Fruit fly (Drosophila melanogaster) whole organism, prepupa: Measurements from ENCODE around the gene GramD1B.

Experiments
- Blimp-1 ChIP-seq: fragments of 200-800 bp; sonication (Bioruptor generic); optimal IDR thresholded peaks from 3 replicates; lab custom pipeline; 2017; ENCODE audit warnings: missing biosample characterization, missing genetic modification characterization, mild to moderate bottlenecking, moderate library complexity, missing genetic modification reagents
- CG10631 ChIP-seq: fragments of 200-800 bp; sonication (Bioruptor generic); optimal IDR thresholded peaks from 2 replicates; lab custom pipeline; 2016; ENCODE audit warnings: missing biosample characterization, missing genetic modification characterization
- CG11902 ChIP-seq: fragments of 200-800 bp; sonication (Bioruptor generic); optimal IDR thresholded peaks from 3 replicates; lab custom pipeline; 2016; ENCODE audit warnings: missing biosample characterization, missing genetic modification characterization
- CG15336 ChIP-seq: fragments of 200-800 bp; sonication (Bioruptor generic); IDR thresholded peaks from 2 replicates; pipeline ENCODE4 v1.3.6; 2022; ENCODE audit warnings: missing biosample characterization, missing genetic modification characterization
- CG1621 ChIP-seq: fragments of 200-800 bp; sonication (Bioruptor generic); optimal IDR thresholded peaks from 3 replicates; lab custom pipeline; 2018; ENCODE audit warnings: missing biosample characterization, mild to moderate bottlenecking, missing genetic modification characterization
- CG16779 ChIP-seq: fragments of 200-800 bp; sonication (Bioruptor generic); optimal IDR thresholded peaks from 3 replicates; lab custom pipeline; 2017; ENCODE audit warnings: missing biosample characterization, mild to moderate bottlenecking, missing genetic modification characterization
- CG31627 ChIP-seq: fragments of 200-800 bp; sonication (Bioruptor generic); optimal IDR thresholded peaks from 3 replicates; lab custom pipeline; 2016; ENCODE audit warnings: missing biosample characterization, missing genetic modification characterization
- CG3919 ChIP-seq: fragments of 200-800 bp; sonication (Bioruptor generic); optimal IDR thresholded peaks from 3 replicates; lab custom pipeline; 2016; ENCODE audit warnings: missing biosample characterization, missing genetic modification characterization
- CG4318 ChIP-seq: fragments of 200-800 bp; sonication (Bioruptor generic); optimal IDR thresholded peaks from 3 replicates; lab custom pipeline; 2017; ENCODE audit warnings: missing biosample characterization, mild to moderate bottlenecking, missing genetic modification characterization
- CG6792 ChIP-seq: fragments of 200-800 bp; sonication (Bioruptor generic); optimal IDR thresholded peaks from 3 replicates; lab custom pipeline; 2016; ENCODE audit warnings: missing biosample characterization, missing genetic modification characterization
- CG6854 ChIP-seq: fragments of 200-800 bp; sonication (Bioruptor generic); optimal IDR thresholded peaks from 2 replicates; lab custom pipeline; 2017; ENCODE audit warnings: missing biosample characterization, mild to moderate bottlenecking, missing genetic modification characterization
- CG7368 ChIP-seq: fragments of 200-800 bp; sonication (Bioruptor generic); optimal IDR thresholded peaks from 3 replicates; lab custom pipeline; 2016; ENCODE audit warnings: missing biosample characterization, missing genetic modification characterization
- CG8119 ChIP-seq: fragments of 200-800 bp; sonication (Bioruptor generic); IDR thresholded peaks from 3 replicates; pipeline ENCODE4 v1.3.6; 2022; ENCODE audit warnings: missing biosample characterization, missing genetic modification characterization
- CG8319 ChIP-seq: fragments of 200-800 bp; sonication (Bioruptor generic); optimal IDR thresholded peaks from 3 replicates; lab custom pipeline; 2016; ENCODE audit warnings: missing biosample characterization, missing genetic modification characterization
- CG8632 ChIP-seq: fragments of 200-800 bp; sonication (Bioruptor generic); optimal IDR thresholded peaks from 3 replicates; lab custom pipeline; 2016; ENCODE audit warnings: missing biosample characterization, missing genetic modification characterization
- CG9139 ChIP-seq: fragments of 200-800 bp; sonication (Bioruptor generic); optimal IDR thresholded peaks from 3 replicates; lab custom pipeline; 2017; ENCODE audit warnings: missing biosample characterization, mild to moderate bottlenecking, missing genetic modification characterization
- Eip75B ChIP-seq: fragments of 200-800 bp; sonication (Bioruptor generic); optimal IDR thresholded peaks from 3 replicates; lab custom pipeline; 2016; ENCODE audit warnings: missing biosample characterization, missing genetic modification characterization
- Eip78C ChIP-seq: fragments of 200-800 bp; sonication (Bioruptor generic); peaks from one replicate; lab custom pipeline; 2016; ENCODE audit warnings: missing biosample characterization, missing genetic modification characterization
- Eip93F ChIP-seq: fragments of 200-800 bp; sonication (Bioruptor generic); optimal IDR thresholded peaks from 2 replicates; lab custom pipeline; 2016; ENCODE audit warnings: missing biosample characterization, mild to moderate bottlenecking, missing genetic modification characterization
- Ets21C ChIP-seq: fragments of 200-800 bp; sonication (Bioruptor generic); optimal IDR thresholded peaks from 3 replicates; lab custom pipeline; 2016; ENCODE audit warnings: missing biosample characterization, missing genetic modification characterization
- Ets96B ChIP-seq: fragments of 200-800 bp; optimal IDR thresholded peaks from 2 replicates; lab custom pipeline; 2019; ENCODE audit warnings: missing biosample characterization, mild to moderate bottlenecking, missing genetic modification characterization, moderate library complexity
- Gug ChIP-seq: fragments of 200-800 bp; sonication (Bioruptor generic); IDR thresholded peaks from 2 replicates; pipeline ENCODE4 v1.3.6; 2022; ENCODE audit warnings: missing biosample characterization, missing genetic modification characterization
- Met ChIP-seq: fragments of 200-800 bp; sonication (Bioruptor generic); optimal IDR thresholded peaks from 3 replicates; lab custom pipeline; 2016; ENCODE audit warnings: missing biosample characterization, missing genetic modification characterization
- OdsH ChIP-seq: fragments of 200-800 bp; sonication (Bioruptor generic); optimal IDR thresholded peaks from 3 replicates; lab custom pipeline; 2016; ENCODE audit warnings: missing biosample characterization, missing genetic modification characterization
- Smox ChIP-seq: fragments of 200-800 bp; sonication (Bioruptor generic); optimal IDR thresholded peaks from 3 replicates; lab custom pipeline; 2016; ENCODE audit warnings: missing biosample characterization, missing genetic modification characterization
- Sox102F ChIP-seq: fragments of 200-800 bp; sonication (Bioruptor generic); optimal IDR thresholded peaks from 2 replicates; lab custom pipeline; 2016; ENCODE audit warnings: missing biosample characterization, mild to moderate bottlenecking, missing genetic modification characterization
- Sox15 ChIP-seq: fragments of 200-800 bp; sonication (Bioruptor generic); optimal IDR thresholded peaks from 3 replicates; lab custom pipeline; 2016; ENCODE audit warnings: missing biosample characterization, missing genetic modification characterization
- achi ChIP-seq: fragments of 200-800 bp; sonication (Bioruptor generic); optimal IDR thresholded peaks from 3 replicates; lab custom pipeline; 2016; ENCODE audit warnings: missing biosample characterization, missing genetic modification characterization
- acj6 ChIP-seq: fragments of 200-800 bp; sonication (Bioruptor generic); optimal IDR thresholded peaks from 3 replicates; lab custom pipeline; 2016; ENCODE audit warnings: missing biosample characterization, missing genetic modification characterization
- cyc ChIP-seq: fragments of 200-800 bp; sonication (Bioruptor generic); optimal IDR thresholded peaks from 3 replicates; lab custom pipeline; 2016; ENCODE audit warnings: missing biosample characterization, missing genetic modification characterization
- dac ChIP-seq: fragments of 200-800 bp; sonication (Bioruptor generic); optimal IDR thresholded peaks from 2 replicates; lab custom pipeline; 2017; ENCODE audit warnings: missing biosample characterization, mild to moderate bottlenecking, missing genetic modification characterization
- esn ChIP-seq: fragments of 200-800 bp; sonication (Bioruptor generic); optimal IDR thresholded peaks from 2 replicates; lab custom pipeline; 2016; ENCODE audit warnings: missing biosample characterization, mild to moderate bottlenecking, missing genetic modification characterization, moderate library complexity
- fd85E ChIP-seq: fragments of 200-800 bp; sonication (Bioruptor generic); optimal IDR thresholded peaks from 3 replicates; lab custom pipeline; 2016; ENCODE audit warnings: missing biosample characterization, missing genetic modification characterization
- fkh ChIP-seq: fragments of 200-800 bp; sonication (Bioruptor generic); optimal IDR thresholded peaks from 3 replicates; lab custom pipeline; 2017; ENCODE audit warnings: missing biosample characterization, mild to moderate bottlenecking, missing genetic modification characterization, moderate library complexity
- lz ChIP-seq: fragments of 200-800 bp; sonication (Bioruptor generic); optimal IDR thresholded peaks from 3 replicates; lab custom pipeline; 2016; ENCODE audit warnings: missing biosample characterization, missing genetic modification characterization
- pdm3 ChIP-seq: fragments of 200-800 bp; sonication (Bioruptor generic); optimal IDR thresholded peaks from 3 replicates; lab custom pipeline; 2016; ENCODE audit warnings: missing biosample characterization, missing genetic modification characterization
- salr ChIP-seq, 2 experiments: fragments of 200-800 bp; sonication (Bioruptor generic); optimal IDR thresholded peaks; 3 replicates each; lab custom pipeline; 2016 to 2018; ENCODE audit warnings: missing biosample characterization in 2 of 2, missing genetic modification characterization in 2 of 2, mild to moderate bottlenecking in 1 of 2
- spab ChIP-seq: fragments of 200-800 bp; sonication (Bioruptor generic); optimal IDR thresholded peaks from 2 replicates; lab custom pipeline; 2017; ENCODE audit warnings: missing biosample characterization, mild to moderate bottlenecking, missing genetic modification characterization, missing genetic modification reagents
- ss ChIP-seq, 2 experiments: fragments of 200-800 bp; sonication (Bioruptor generic); optimal IDR thresholded peaks; 2 replicates in 1 of 2; 3 replicates in 1 of 2; lab custom pipeline; 2017 to 2018; ENCODE audit warnings: mild to moderate bottlenecking in 2 of 2, missing biosample characterization in 2 of 2, missing genetic modification characterization in 2 of 2, moderate library complexity in 1 of 2
- svp ChIP-seq: fragments of 200-800 bp; sonication (Bioruptor generic); peaks from one replicate; lab custom pipeline; 2016; ENCODE audit warnings: missing biosample characterization, missing genetic modification characterization
- topi ChIP-seq: fragments of 200-800 bp; sonication (Bioruptor generic); optimal IDR thresholded peaks from 3 replicates; lab custom pipeline; 2016; ENCODE audit warnings: missing biosample characterization, missing genetic modification characterization
- vri ChIP-seq: fragments of 200-800 bp; sonication (Bioruptor generic); optimal IDR thresholded peaks from 3 replicates; lab custom pipeline; 2016; ENCODE audit warnings: missing biosample characterization, mild to moderate bottlenecking, missing genetic modification characterization

GramD1B gene

DNA sequence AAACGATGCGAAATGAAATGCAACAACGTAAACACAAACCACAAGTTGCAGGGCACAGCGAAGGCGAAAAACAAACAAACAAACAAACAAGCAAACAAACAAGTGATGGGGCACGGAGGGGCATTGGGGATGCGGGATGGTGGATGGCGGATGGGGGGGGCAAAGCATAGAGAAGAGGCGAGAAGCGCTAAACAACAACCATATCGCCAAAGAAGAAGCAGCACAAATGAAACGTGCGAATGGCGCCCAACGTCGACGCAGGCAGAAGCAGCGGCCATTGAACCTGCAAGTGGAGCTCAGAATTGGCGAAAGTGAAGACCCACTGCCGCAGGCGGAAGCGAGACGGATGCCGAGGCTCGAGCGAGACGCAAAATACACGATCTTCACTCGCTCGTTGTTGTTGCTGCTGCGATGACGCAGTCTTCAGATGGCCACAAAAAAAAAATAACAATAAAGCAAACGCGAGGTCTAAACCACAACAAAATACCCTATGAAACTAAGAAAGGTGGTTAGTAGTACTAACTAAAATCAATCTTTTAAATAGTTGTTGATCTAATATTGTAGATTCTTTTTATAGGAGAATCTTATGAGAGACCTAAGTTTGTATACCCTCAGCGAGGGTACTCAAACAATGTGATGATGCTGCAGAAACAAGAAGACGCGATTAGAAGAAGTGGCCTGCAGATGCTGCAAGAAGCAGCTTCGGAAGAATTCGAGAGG is 27.2 kb downstream of the GramD1B start (continued):
- peak; percentile 90 for TF ChIP-seq lz (GFP tag; lab: Kevin White, UChicago)
- peak; percentile 84 for TF ChIP-seq acj6 (GFP tag; lab: Kevin White, UChicago)
- TF ChIP-seq salr (GFP tag; optimal IDR thresholded peaks at IDR 0.05; lab: Kevin White, UChicago): peak; percentile 41 to 81
- TF ChIP-seq CG4318 (GFP tag; lab: Kevin White, UChicago): peak; percentile 9
- TF ChIP-seq fkh: peak; percentile 62
- peak; percentile 81 for TF ChIP-seq CG15336 (GFP tag; lab: Robert Waterston, UW)
- TF ChIP-seq ss (GFP tag; optimal IDR thresholded peaks at IDR 0.05; lab: Kevin White, UChicago): peak in 1 of 2 experiments; percentile 23
- peak; percentile 88 for TF ChIP-seq CG10631
- TF ChIP-seq Ets21C (GFP tag; lab: Kevin White, UChicago): peak; percentile 80
- peak; percentile 91 for TF ChIP-seq cyc (GFP tag; lab: Kevin White, UChicago)
- TF ChIP-seq CG11902 (GFP tag; lab: Kevin White, UChicago): peak; percentile 54
- TF ChIP-seq CG31627: peak; percentile 91
- peak; percentile 69 for TF ChIP-seq CG8632 (GFP tag; lab: Kevin White, UChicago)
- TF ChIP-seq pdm3 (GFP tag; lab: Kevin White, UChicago): peak; percentile 84
- peak; percentile 98 for TF ChIP-seq Blimp-1 (GFP tag; lab: Kevin White, UChicago)
- TF ChIP-seq esn: peak; percentile 93
- peak; percentile 80 for TF ChIP-seq Eip93F (GFP tag; lab: Kevin White, UChicago)
- peak; percentile 78 for TF ChIP-seq CG6792 (GFP tag; lab: Kevin White, UChicago)
- TF ChIP-seq Ets96B (tag; lab: Kevin White, UChicago): peak; percentile 79
- peak; percentile 46 for TF ChIP-seq Sox15 (GFP tag; lab: Kevin White, UChicago)
- TF ChIP-seq svp (GFP tag; lab: Kevin White, UChicago): peak; percentile 96
- TF ChIP-seq Gug (GFP tag; lab: Robert Waterston, UW): peak; percentile 82
- peak; percentile 78 for TF ChIP-seq achi
- peak; percentile 91 for TF ChIP-seq Smox (GFP tag; lab: Kevin White, UChicago)
- TF ChIP-seq CG1621 (tag; lab: Kevin White, UChicago): peak; percentile 41
- peak; percentile 83 for TF ChIP-seq OdsH (GFP tag; lab: Kevin White, UChicago)

- TF ChIP-seq fd85E (GFP tag; lab: Kevin White, UChicago): no peak
- TF ChIP-seq CG11902 (GFP tag; lab: Kevin White, UChicago): no peak
- no peak for TF ChIP-seq fkh
- TF ChIP-seq cyc (GFP tag; lab: Kevin White, UChicago): no peak
- TF ChIP-seq spab (GFP tag; lab: Kevin White, UChicago): no peak
- peak; percentile 1 for TF ChIP-seq CG6854 (GFP tag; lab: Kevin White, UChicago)
- TF ChIP-seq CG3919 (GFP tag; lab: Kevin White, UChicago): no peak
- peak; percentile 60 for TF ChIP-seq svp (GFP tag; lab: Kevin White, UChicago)
- no peak for TF ChIP-seq CG15336 (GFP tag; lab: Robert Waterston, UW)
Observed at dm6 chr2L:3342369-3342768, 30.8 kb downstream of the GramD1B start.

dm6 chr2L:3341231-3341935 is 31.8 kb downstream of the GramD1B start:
- TF ChIP-seq OdsH (GFP tag; lab: Kevin White, UChicago) (peak; percentile 81), CG8119 (peak; percentile 44; the same call in 1 of the 3 replicates), CG16779 (tag; lab: Kevin White, UChicago) (no peak), CG31627 (peak; percentile 69), topi (peak; percentile 71), CG8319 (GFP tag; lab: Kevin White, UChicago) (peak; percentile 6), Sox102F (GFP tag; lab: Kevin White, UChicago) (peak; percentile 88), CG8632 (GFP tag; lab: Kevin White, UChicago) (peak; percentile 60), Blimp-1 (GFP tag; lab: Kevin White, UChicago) (peak; percentile 82), pdm3 (GFP tag; lab: Kevin White, UChicago) (peak; percentile 73), CG9139 (GFP tag; lab: Kevin White, UChicago) (no peak), achi (peak; percentile 57), Eip78C (GFP tag; lab: Kevin White, UChicago) (peak; percentile 65), CG4318 (GFP tag; lab: Kevin White, UChicago) (no peak), Met (peak; percentile 89), Eip75B (GFP tag; lab: Kevin White, UChicago) (no peak), CG7368 (peak; percentile 17), Ets21C (GFP tag; lab: Kevin White, UChicago) (peak; percentile 80), dac (GFP tag; lab: Kevin White, UChicago) (no peak), vri (GFP tag; lab: Kevin White, UChicago) (peak; percentile 98), acj6 (GFP tag; lab: Kevin White, UChicago) (peak; percentile 77), svp (GFP tag; lab: Kevin White, UChicago) (peak; percentile 86), Gug (GFP tag; lab: Robert Waterston, UW) (no peak), CG10631 (peak; percentile 43), CG15336 (GFP tag; lab: Robert Waterston, UW) (peak; percentile 65; the same call in 1 of the 2 replicates), Eip93F (GFP tag; lab: Kevin White, UChicago) (peak; percentile 78)
